Fruit fly (Drosophila melanogaster) whole organism, prepupa: ENCODE data around the gene Zpr1.
A peak's percentile ranks its signal among the peaks of the same experiment; 100 is the strongest.

ENCODE experiments used
- Blimp-1 ChIP-seq: fragments of 200-800 bp; sonication (Bioruptor generic); optimal IDR thresholded peaks from 3 replicates; lab custom pipeline; 2017; ENCODE audit warnings: missing biosample characterization, missing genetic modification characterization, mild to moderate bottlenecking, moderate library complexity, missing genetic modification reagents
- CG10631 ChIP-seq: fragments of 200-800 bp; sonication (Bioruptor generic); optimal IDR thresholded peaks from 2 replicates; lab custom pipeline; 2016; ENCODE audit warnings: missing biosample characterization, missing genetic modification characterization
- CG10669 ChIP-seq: fragments of 200-800 bp; sonication (Bioruptor generic); optimal IDR thresholded peaks from 3 replicates; lab custom pipeline; 2018; ENCODE audit warnings: missing biosample characterization, mild to moderate bottlenecking, missing genetic modification characterization, moderate library complexity
- CG11294 ChIP-seq: fragments of 200-800 bp; sonication (Bioruptor generic); IDR thresholded peaks from 2 replicates; pipeline ENCODE4 v1.3.6; 2022; ENCODE audit warnings: missing biosample characterization, missing genetic modification characterization
- CG11762 ChIP-seq: fragments of 200-800 bp; sonication (Bioruptor generic); optimal IDR thresholded peaks from 3 replicates; lab custom pipeline; 2016; ENCODE audit warnings: missing biosample characterization, missing genetic modification characterization; ENCODE audit not compliant: insufficient read depth
- CG11902 ChIP-seq: fragments of 200-800 bp; sonication (Bioruptor generic); optimal IDR thresholded peaks from 3 replicates; lab custom pipeline; 2016; ENCODE audit warnings: missing biosample characterization, missing genetic modification characterization
- CG15336 ChIP-seq: fragments of 200-800 bp; sonication (Bioruptor generic); IDR thresholded peaks from 2 replicates; pipeline ENCODE4 v1.3.6; 2022; ENCODE audit warnings: missing biosample characterization, missing genetic modification characterization
- CG16779 ChIP-seq: fragments of 200-800 bp; sonication (Bioruptor generic); optimal IDR thresholded peaks from 3 replicates; lab custom pipeline; 2017; ENCODE audit warnings: missing biosample characterization, mild to moderate bottlenecking, missing genetic modification characterization
- CG3032 ChIP-seq: fragments of 200-800 bp; optimal IDR thresholded peaks from 2 replicates; lab custom pipeline; 2019; ENCODE audit warnings: missing biosample characterization, mild to moderate bottlenecking, missing genetic modification characterization, moderate library complexity
- CG31627 ChIP-seq: fragments of 200-800 bp; sonication (Bioruptor generic); optimal IDR thresholded peaks from 3 replicates; lab custom pipeline; 2016; ENCODE audit warnings: missing biosample characterization, missing genetic modification characterization
- CG32006 ChIP-seq: fragments of 200-800 bp; sonication (Bioruptor generic); optimal IDR thresholded peaks from 3 replicates; lab custom pipeline; 2017; ENCODE audit warnings: missing biosample characterization, mild to moderate bottlenecking, missing genetic modification characterization
- CG34406 ChIP-seq: fragments of 200-800 bp; sonication (Bioruptor generic); optimal IDR thresholded peaks from 3 replicates; lab custom pipeline; 2016; ENCODE audit warnings: missing biosample characterization, missing genetic modification characterization
- CG3919 ChIP-seq: fragments of 200-800 bp; sonication (Bioruptor generic); optimal IDR thresholded peaks from 3 replicates; lab custom pipeline; 2016; ENCODE audit warnings: missing biosample characterization, missing genetic modification characterization
- CG4318 ChIP-seq: fragments of 200-800 bp; sonication (Bioruptor generic); optimal IDR thresholded peaks from 3 replicates; lab custom pipeline; 2017; ENCODE audit warnings: missing biosample characterization, mild to moderate bottlenecking, missing genetic modification characterization
- CG6163 ChIP-seq: fragments of 200-800 bp; sonication (Bioruptor generic); IDR thresholded peaks from 3 replicates; pipeline ENCODE4 v1.3.6; 2022; ENCODE audit warnings: missing biosample characterization, missing genetic modification characterization
- CG6276 ChIP-seq: fragments of 200-800 bp; sonication (Bioruptor generic); optimal IDR thresholded peaks from 2 replicates; lab custom pipeline; 2017; ENCODE audit warnings: missing biosample characterization, mild to moderate bottlenecking, missing genetic modification characterization
- CG6854 ChIP-seq: fragments of 200-800 bp; sonication (Bioruptor generic); optimal IDR thresholded peaks from 2 replicates; lab custom pipeline; 2017; ENCODE audit warnings: missing biosample characterization, mild to moderate bottlenecking, missing genetic modification characterization
- CG7368 ChIP-seq: fragments of 200-800 bp; sonication (Bioruptor generic); optimal IDR thresholded peaks from 3 replicates; lab custom pipeline; 2016; ENCODE audit warnings: missing biosample characterization, missing genetic modification characterization
- CG8319 ChIP-seq: fragments of 200-800 bp; sonication (Bioruptor generic); optimal IDR thresholded peaks from 3 replicates; lab custom pipeline; 2016; ENCODE audit warnings: missing biosample characterization, missing genetic modification characterization
- CG9139 ChIP-seq: fragments of 200-800 bp; sonication (Bioruptor generic); optimal IDR thresholded peaks from 3 replicates; lab custom pipeline; 2017; ENCODE audit warnings: missing biosample characterization, mild to moderate bottlenecking, missing genetic modification characterization
- Eip75B ChIP-seq: fragments of 200-800 bp; sonication (Bioruptor generic); optimal IDR thresholded peaks from 3 replicates; lab custom pipeline; 2016; ENCODE audit warnings: missing biosample characterization, missing genetic modification characterization
- Eip78C ChIP-seq: fragments of 200-800 bp; sonication (Bioruptor generic); peaks from one replicate; lab custom pipeline; 2016; ENCODE audit warnings: missing biosample characterization, missing genetic modification characterization
- Eip93F ChIP-seq: fragments of 200-800 bp; sonication (Bioruptor generic); optimal IDR thresholded peaks from 2 replicates; lab custom pipeline; 2016; ENCODE audit warnings: missing biosample characterization, mild to moderate bottlenecking, missing genetic modification characterization
- Ets21C ChIP-seq: fragments of 200-800 bp; sonication (Bioruptor generic); optimal IDR thresholded peaks from 3 replicates; lab custom pipeline; 2016; ENCODE audit warnings: missing biosample characterization, missing genetic modification characterization
- Ets96B ChIP-seq: fragments of 200-800 bp; optimal IDR thresholded peaks from 2 replicates; lab custom pipeline; 2019; ENCODE audit warnings: missing biosample characterization, mild to moderate bottlenecking, missing genetic modification characterization, moderate library complexity
- Hr39 ChIP-seq: fragments of 200-800 bp; sonication (Bioruptor generic); optimal IDR thresholded peaks from 2 replicates; lab custom pipeline; 2016; ENCODE audit warnings: missing biosample characterization, missing genetic modification characterization
- Hr4 ChIP-seq: fragments of 200-800 bp; sonication (Bioruptor generic); optimal IDR thresholded peaks from 3 replicates; lab custom pipeline; 2016; ENCODE audit warnings: missing biosample characterization, missing genetic modification characterization
- Met ChIP-seq: fragments of 200-800 bp; sonication (Bioruptor generic); optimal IDR thresholded peaks from 3 replicates; lab custom pipeline; 2016; ENCODE audit warnings: missing biosample characterization, missing genetic modification characterization
- OdsH ChIP-seq: fragments of 200-800 bp; sonication (Bioruptor generic); optimal IDR thresholded peaks from 3 replicates; lab custom pipeline; 2016; ENCODE audit warnings: missing biosample characterization, missing genetic modification characterization
- Smox ChIP-seq: fragments of 200-800 bp; sonication (Bioruptor generic); optimal IDR thresholded peaks from 3 replicates; lab custom pipeline; 2016; ENCODE audit warnings: missing biosample characterization, missing genetic modification characterization
- Sox102F ChIP-seq: fragments of 200-800 bp; sonication (Bioruptor generic); optimal IDR thresholded peaks from 2 replicates; lab custom pipeline; 2016; ENCODE audit warnings: missing biosample characterization, mild to moderate bottlenecking, missing genetic modification characterization
- Sox14 ChIP-seq: fragments of 200-800 bp; sonication (Bioruptor generic); optimal IDR thresholded peaks from 3 replicates; lab custom pipeline; 2016; ENCODE audit warnings: missing biosample characterization, missing genetic modification characterization
- Sox15 ChIP-seq: fragments of 200-800 bp; sonication (Bioruptor generic); optimal IDR thresholded peaks from 3 replicates; lab custom pipeline; 2016; ENCODE audit warnings: missing biosample characterization, missing genetic modification characterization
- achi ChIP-seq: fragments of 200-800 bp; sonication (Bioruptor generic); optimal IDR thresholded peaks from 3 replicates; lab custom pipeline; 2016; ENCODE audit warnings: missing biosample characterization, missing genetic modification characterization
- acj6 ChIP-seq: fragments of 200-800 bp; sonication (Bioruptor generic); optimal IDR thresholded peaks from 3 replicates; lab custom pipeline; 2016; ENCODE audit warnings: missing biosample characterization, missing genetic modification characterization
- cyc ChIP-seq: fragments of 200-800 bp; sonication (Bioruptor generic); optimal IDR thresholded peaks from 3 replicates; lab custom pipeline; 2016; ENCODE audit warnings: missing biosample characterization, missing genetic modification characterization
- dac ChIP-seq: fragments of 200-800 bp; sonication (Bioruptor generic); optimal IDR thresholded peaks from 2 replicates; lab custom pipeline; 2017; ENCODE audit warnings: missing biosample characterization, mild to moderate bottlenecking, missing genetic modification characterization
- dsx ChIP-seq: fragments of 200-800 bp; optimal IDR thresholded peaks from 3 replicates; lab custom pipeline; 2019; ENCODE audit warnings: missing biosample characterization, mild to moderate bottlenecking, missing genetic modification characterization, moderate library complexity; ENCODE audit not compliant: poor library complexity, severe bottlenecking
- eg ChIP-seq: fragments of 200-800 bp; sonication (Bioruptor generic); IDR thresholded peaks from 3 replicates; pipeline ENCODE4 v1.3.6; 2022; ENCODE audit warnings: missing biosample characterization, missing genetic modification characterization
- fd85E ChIP-seq: fragments of 200-800 bp; sonication (Bioruptor generic); optimal IDR thresholded peaks from 3 replicates; lab custom pipeline; 2016; ENCODE audit warnings: missing biosample characterization, missing genetic modification characterization
- lz ChIP-seq: fragments of 200-800 bp; sonication (Bioruptor generic); optimal IDR thresholded peaks from 3 replicates; lab custom pipeline; 2016; ENCODE audit warnings: missing biosample characterization, missing genetic modification characterization
- net ChIP-seq: fragments of 200-800 bp; sonication (Bioruptor generic); optimal IDR thresholded peaks from 3 replicates; lab custom pipeline; 2016; ENCODE audit warnings: missing biosample characterization, missing genetic modification characterization
- pdm3 ChIP-seq: fragments of 200-800 bp; sonication (Bioruptor generic); optimal IDR thresholded peaks from 3 replicates; lab custom pipeline; 2016; ENCODE audit warnings: missing biosample characterization, missing genetic modification characterization
- spab ChIP-seq: fragments of 200-800 bp; sonication (Bioruptor generic); optimal IDR thresholded peaks from 2 replicates; lab custom pipeline; 2017; ENCODE audit warnings: missing biosample characterization, mild to moderate bottlenecking, missing genetic modification characterization, missing genetic modification reagents
- ss ChIP-seq, 2 experiments: fragments of 200-800 bp; sonication (Bioruptor generic); optimal IDR thresholded peaks; 2 replicates in 1 of 2; 3 replicates in 1 of 2; lab custom pipeline; 2017 to 2018; ENCODE audit warnings: mild to moderate bottlenecking in 2 of 2, missing biosample characterization in 2 of 2, missing genetic modification characterization in 2 of 2, moderate library complexity in 1 of 2
- svp ChIP-seq: fragments of 200-800 bp; sonication (Bioruptor generic); peaks from one replicate; lab custom pipeline; 2016; ENCODE audit warnings: missing biosample characterization, missing genetic modification characterization
- topi ChIP-seq: fragments of 200-800 bp; sonication (Bioruptor generic); optimal IDR thresholded peaks from 3 replicates; lab custom pipeline; 2016; ENCODE audit warnings: missing biosample characterization, missing genetic modification characterization

The Zpr1 gene

dm6 chrX:9136776-9137550 is 24.9 kb downstream of the Zpr1 start:
- no peak for TF ChIP-seq CG6276 (GFP tag; lab: Kevin White, UChicago)
- TF ChIP-seq CG11294, result 0 out of 2 replicates have a peak, but pooled peaks have one; percentile 9
- peak; percentile 27 for TF ChIP-seq svp (GFP tag; lab: Kevin White, UChicago)
- peak; percentile 50 for TF ChIP-seq CG32006 (GFP tag; lab: Kevin White, UChicago)
- no peak for TF ChIP-seq Blimp-1 (GFP tag; lab: Kevin White, UChicago)
- peak; percentile 22 for TF ChIP-seq OdsH (GFP tag; lab: Kevin White, UChicago)
- TF ChIP-seq Eip78C (GFP tag; lab: Kevin White, UChicago), result peak; percentile 81
- TF ChIP-seq spab (GFP tag; lab: Kevin White, UChicago), result no peak
- TF ChIP-seq Ets21C (GFP tag; lab: Kevin White, UChicago), result no peak
- no peak for TF ChIP-seq lz (GFP tag; lab: Kevin White, UChicago)
- no peak for TF ChIP-seq CG8319 (GFP tag; lab: Kevin White, UChicago)
- TF ChIP-seq CG3919, result peak; percentile 18
- TF ChIP-seq eg, result peak; percentile 38; the same call in 1 of the 3 replicates
- peak; percentile 40 for TF ChIP-seq Hr4
- TF ChIP-seq Ets96B, result peak; percentile 2
- TF ChIP-seq Hr39 (GFP tag; lab: Kevin White, UChicago), result peak; percentile 14
- peak; percentile 10 for TF ChIP-seq CG31627
- no peak for TF ChIP-seq acj6 (GFP tag; lab: Kevin White, UChicago)
- 0 out of 3 replicates have a peak, but pooled peaks have one; percentile 14 for TF ChIP-seq CG6163 (GFP tag; lab: Robert Waterston, UW)
- peak; percentile 10 for TF ChIP-seq pdm3 (GFP tag; lab: Kevin White, UChicago)
- peak; percentile 54 for TF ChIP-seq CG15336 (GFP tag; lab: Robert Waterston, UW)
- TF ChIP-seq ss (GFP tag; optimal IDR thresholded peaks at IDR 0.05; lab: Kevin White, UChicago), result peak in 1 of 2 experiments; percentile 32
- no peak for TF ChIP-seq CG3032 (tag; lab: Kevin White, UChicago)
- TF ChIP-seq, all 60 proteins: peak for 15

DNA sequence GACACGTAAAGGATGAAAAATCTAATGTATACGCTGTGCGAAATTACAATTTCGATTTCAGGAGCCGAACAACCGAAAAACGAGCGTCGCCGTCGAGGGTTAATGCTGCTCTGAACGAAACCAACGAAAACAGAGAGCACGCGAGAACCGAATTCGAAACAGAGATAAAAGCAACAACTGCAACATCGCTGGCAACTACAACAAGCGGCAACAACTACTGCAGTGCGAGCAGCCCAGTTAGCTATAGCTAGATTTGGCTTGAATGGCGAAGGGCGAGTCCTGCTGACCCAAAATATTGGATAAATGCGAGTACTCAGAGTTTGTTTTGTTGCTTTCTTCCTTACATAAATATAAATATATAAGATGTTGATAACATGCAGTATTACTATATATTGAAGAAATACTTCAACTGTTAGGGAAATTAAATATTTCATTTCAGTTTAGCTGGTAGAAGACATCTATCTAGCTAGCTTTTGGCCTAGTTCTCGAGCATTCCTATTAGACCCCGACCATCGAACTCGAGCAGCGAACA is 26.9 kb downstream of the Zpr1 start, which contains the start of gene fend:
Gene fend, minus strand, starts transcription at position 178 of the 532 bp plus-strand sequence.
- TF ChIP-seq CG9139 (GFP tag; lab: Kevin White, UChicago) (no peak), Ets96B (peak; percentile 54), CG7368 (GFP tag; lab: Kevin White, UChicago) (no peak), CG11902 (no peak), CG34406 (GFP tag; lab: Kevin White, UChicago) (peak; percentile 26), net (GFP tag; lab: Kevin White, UChicago) (peak; percentile 32), CG10631 (GFP tag; lab: Kevin White, UChicago) (no peak), cyc (no peak), CG6276 (GFP tag; lab: Kevin White, UChicago) (peak; percentile 28), acj6 (GFP tag; lab: Kevin White, UChicago) (peak; percentile 34), spab (GFP tag; lab: Kevin White, UChicago) (no peak), Met (GFP tag; lab: Kevin White, UChicago) (peak; percentile 2), eg (no peak), Eip93F (no peak), CG6854 (GFP tag; lab: Kevin White, UChicago) (no peak), CG11294 (no peak), CG11762 (no peak), CG31627 (no peak), achi (GFP tag; lab: Kevin White, UChicago) (peak; percentile 34), CG4318 (GFP tag; lab: Kevin White, UChicago) (peak; percentile 2), CG10669 (GFP tag; lab: Kevin White, UChicago) (peak; percentile 40), CG3032 (tag; lab: Kevin White, UChicago) (peak; percentile 34), Sox15 (no peak), ss (GFP tag; optimal IDR thresholded peaks at IDR 0.05; lab: Kevin White, UChicago) (peak; percentile 26 to 57), dac (GFP tag; lab: Kevin White, UChicago) (peak; percentile 22), fd85E (GFP tag; lab: Kevin White, UChicago) (no peak), Smox (GFP tag; lab: Kevin White, UChicago) (no peak), CG16779 (peak; percentile 17), CG6163 (GFP tag; lab: Robert Waterston, UW) (0 out of 3 replicates have a peak, but pooled peaks have one; percentile 6), Eip75B (GFP tag; lab: Kevin White, UChicago) (no peak), dsx (GFP tag; lab: Kevin White, UChicago) (peak; percentile 24), svp (GFP tag; lab: Kevin White, UChicago) (peak; percentile 78), CG3919 (no peak), topi (GFP tag; lab: Kevin White, UChicago) (peak; percentile 11), Sox14 (GFP tag; lab: Kevin White, UChicago) (peak; percentile 16), Sox102F (GFP tag; lab: Kevin White, UChicago) (no peak)
